Fruit fly (Drosophila melanogaster): ENCODE measurements around the gene Naglu.

- TF ChIP-seq h (optimal IDR thresholded peaks at IDR 0.05) (no peak), psq (optimal IDR thresholded peaks at IDR 0.05) (no peak), Myc (optimal IDR thresholded peaks at IDR 0.05) (no peak), Sin3A (optimal IDR thresholded peaks at IDR 0.05) (no peak), ttk (optimal IDR thresholded peaks at IDR 0.05) (no peak), insv (optimal IDR thresholded peaks at IDR 0.05) (no peak)
These were observed 12.4 kb upstream of the Naglu start for dm6 chr2L:8424090-8424470.

Data from Kc167 (cell line).